Fruit fly (Drosophila melanogaster): Measurements from ENCODE around the gene miple2.

DNA sequence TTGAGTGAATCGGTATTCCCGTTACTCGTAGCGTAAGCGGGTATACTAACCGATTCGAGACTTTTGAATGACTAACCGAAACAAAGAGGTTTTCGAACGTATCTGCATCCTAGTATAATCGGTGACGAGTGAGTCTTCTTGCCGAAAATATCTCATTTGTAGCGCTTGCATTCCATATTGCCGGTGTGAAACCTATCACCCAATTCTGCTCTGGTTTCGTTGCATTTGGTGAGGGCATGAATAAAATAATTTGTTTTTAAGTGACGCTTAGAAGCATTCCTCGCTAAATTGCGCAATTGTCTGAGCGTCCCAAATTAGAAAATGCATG lies 49.0 kb downstream of the miple2 start:
- TF ChIP-seq Eip75B (GFP tag; optimal IDR thresholded peaks at IDR 0.05) (no peak), CG11762 (GFP tag; optimal IDR thresholded peaks at IDR 0.05; ENCODE audit: insufficient read depth) (no peak), vri (GFP tag; optimal IDR thresholded peaks at IDR 0.05) (no peak), fkh (GFP tag; optimal IDR thresholded peaks at IDR 0.05) (no peak), Sox15 (GFP tag; optimal IDR thresholded peaks at IDR 0.05) (no peak), lz (GFP tag; optimal IDR thresholded peaks at IDR 0.05) (no peak)
